Worm (Caenorhabditis elegans) whole organism, early embryonic: ENCODE data around the gene Y54G2A.52.

ENCODE experiments used
- B0310.2 ChIP-seq: sonication (generic microtip); optimal IDR thresholded peaks from 2 replicates; lab custom pipeline; 2016; ENCODE audit warnings: mild to moderate bottlenecking, missing genetic modification characterization, missing compliant biosample characterization
- F13C5.2 ChIP-seq: sonication (generic microtip); optimal IDR thresholded peaks from 2 replicates; lab custom pipeline; 2017; ENCODE audit warnings: mild to moderate bottlenecking, missing genetic modification characterization, inconsistent platforms, missing compliant biosample characterization
- aly-1 ChIP-seq: sonication (generic microtip); optimal IDR thresholded peaks from 2 replicates; lab custom pipeline; 2016; ENCODE audit warnings: missing genetic modification characterization, missing compliant biosample characterization
- ama-1 ChIP-seq: fragments of 150-350 bp; optimal IDR thresholded peaks from 2 replicates; lab custom pipeline; 2014
- ceh-13 ChIP-seq: fragments of 200-800 bp; sonication (Bioruptor generic); optimal IDR thresholded peaks from 2 replicates; lab custom pipeline; 2018; ENCODE audit warnings: mild to moderate bottlenecking, missing genetic modification characterization, missing compliant biosample characterization
- ceh-36 ChIP-seq: sonication (generic microtip); optimal IDR thresholded peaks from 2 replicates; lab custom pipeline; 2016; ENCODE audit warnings: missing genetic modification characterization, inconsistent platforms, missing compliant biosample characterization
- flt-1 ChIP-seq: fragments of 200-800 bp; sonication (Bioruptor generic); IDR thresholded peaks from 2 replicates; pipeline ENCODE4 v1.3.6; 2022; ENCODE audit warnings: missing genetic modification characterization, missing compliant biosample characterization
- hmbx-1 ChIP-seq: sonication (generic microtip); optimal IDR thresholded peaks from 2 replicates; lab custom pipeline; 2016; ENCODE audit warnings: mild to moderate bottlenecking, missing genetic modification characterization, missing compliant biosample characterization
- hnd-1 ChIP-seq: sonication (generic microtip); optimal IDR thresholded peaks from 2 replicates; lab custom pipeline; 2016; ENCODE audit warnings: missing genetic modification characterization, missing compliant biosample characterization
- sea-1 ChIP-seq: fragments of 200-800 bp; sonication (Bioruptor generic); conservative IDR thresholded peaks from 2 replicates; pipeline ENCODE4 v1.3.6; 2022; ENCODE audit warnings: missing genetic modification characterization, missing compliant biosample characterization
- tbx-11 ChIP-seq: fragments of 200-800 bp; sonication (Bioruptor generic); IDR thresholded peaks from 2 replicates; pipeline ENCODE4 v1.3.6; 2022; ENCODE audit warnings: missing genetic modification characterization, missing compliant biosample characterization

DNA sequence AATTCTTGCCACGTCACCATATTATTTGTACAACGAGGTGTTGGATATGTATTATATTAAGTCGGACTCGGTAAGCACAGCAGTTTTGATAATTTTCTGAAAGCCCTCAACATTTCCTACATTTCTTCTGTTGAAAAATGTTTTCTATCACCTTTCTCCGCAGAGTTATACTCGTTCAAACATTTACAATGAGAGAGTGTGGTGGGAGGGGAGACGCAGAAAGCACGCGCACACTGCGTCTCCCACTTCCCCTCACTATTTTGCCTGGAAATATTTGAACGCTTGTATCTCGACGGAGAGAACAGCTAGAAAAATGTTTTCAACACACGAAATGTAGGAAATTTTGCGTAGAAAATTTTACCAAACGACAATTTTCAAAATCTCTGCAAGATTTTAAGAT is 34.3 kb downstream of the Y54G2A.52 start:
- TF ChIP-seq aly-1 (tag; lab: Kevin White, UChicago) (no peak), B0310.2 (tag; lab: Kevin White, UChicago) (no peak), sea-1 (GFP tag; lab: Robert Waterston, UW) (no peak), ama-1 (lab: Kevin White, UChicago) (no peak), ceh-13 (GFP tag; lab: Kevin White, UChicago) (no peak), hmbx-1 (no peak), F13C5.2 (no peak), flt-1 (GFP tag; lab: Robert Waterston, UW) (no peak), hnd-1 (tag; lab: Kevin White, UChicago) (no peak), ceh-36 (tag; lab: Kevin White, UChicago) (no peak), tbx-11 (GFP tag; lab: Robert Waterston, UW) (no peak)
